Worm (Caenorhabditis elegans) whole organism, L4 larva: ENCODE results near the gene fbxb-42.
"Not testable (repeated sequence)": the region's sequence is repeated elsewhere in the genome, so short reads cannot be mapped to it uniquely, and the experiment has no call there.

Experiments used
- F49E8.2 ChIP-seq: sonication (generic microtip); optimal IDR thresholded peaks from 2 replicates; lab custom pipeline; 2016; ENCODE audit warnings: missing compliant biosample characterization, mild to moderate bottlenecking, missing genetic modification characterization, borderline replicate concordance
- aha-1 ChIP-seq: fragments of 150-350 bp; peaks from one replicate; lab custom pipeline; 2014; ENCODE audit warnings: missing biosample characterization, missing genetic modification characterization
- attf-4 ChIP-seq: sonication (generic microtip); optimal IDR thresholded peaks from 3 replicates; lab custom pipeline; 2017; ENCODE audit warnings: missing biosample characterization, missing genetic modification characterization
- ceh-28 ChIP-seq: fragments of 150-350 bp; optimal IDR thresholded peaks from 2 replicates; lab custom pipeline; 2014; ENCODE audit warnings: missing biosample characterization, missing genetic modification reagents, missing genetic modification characterization
- ceh-32 ChIP-seq: sonication (generic microtip); optimal IDR thresholded peaks from 2 replicates; lab custom pipeline; 2016; ENCODE audit warnings: mild to moderate bottlenecking, missing genetic modification characterization, missing compliant biosample characterization; ENCODE audit not compliant: poor library complexity
- ceh-82 ChIP-seq: sonication (generic microtip); optimal IDR thresholded peaks from 2 replicates; lab custom pipeline; 2017; ENCODE audit warnings: missing biosample characterization, missing genetic modification characterization
- ces-1 ChIP-seq: fragments of 150-350 bp; sonication (generic microtip); optimal IDR thresholded peaks from 4 replicates; lab custom pipeline; 2014; ENCODE audit warnings: missing biosample characterization, missing genetic modification reagents, missing genetic modification characterization
- daf-8 ChIP-seq: fragments of 200-800 bp; sonication (Bioruptor generic); IDR thresholded peaks from 2 replicates; pipeline ENCODE4 v1.3.6; 2022; ENCODE audit warnings: missing genetic modification characterization, missing compliant biosample characterization
- dmd-6 ChIP-seq: fragments of 200-800 bp; sonication (Bioruptor generic); IDR thresholded peaks from 2 replicates; pipeline ENCODE4 v1.3.6; 2022; ENCODE audit warnings: missing genetic modification reagents, missing genetic modification characterization, missing compliant biosample characterization
- dmd-9 ChIP-seq: fragments of 200-800 bp; sonication (Bioruptor generic); IDR thresholded peaks from 2 replicates; pipeline ENCODE4 v1.3.6; 2022; ENCODE audit warnings: missing genetic modification reagents, missing genetic modification characterization, missing compliant biosample characterization
- dve-1 ChIP-seq: sonication (generic microtip); optimal IDR thresholded peaks from 2 replicates; lab custom pipeline; 2017; ENCODE audit warnings: antibody characterized with exemption, mild to moderate bottlenecking, missing genetic modification characterization, missing compliant biosample characterization; ENCODE audit not compliant: insufficient read depth
- egl-43 ChIP-seq: fragments of 200-800 bp; sonication (Bioruptor generic); IDR thresholded peaks from 2 replicates; pipeline ENCODE4 v1.3.6; 2022; ENCODE audit warnings: missing genetic modification reagents, missing genetic modification characterization, missing compliant biosample characterization
- hif-1 ChIP-seq, 2 experiments: sonication (generic microtip); optimal IDR thresholded peaks; 2 replicates each; lab custom pipeline; 2016 to 2017; ENCODE audit warnings: missing compliant biosample characterization in 2 of 2, missing genetic modification characterization in 2 of 2, missing genetic modification reagents in 2 of 2, missing genotype in 2 of 2, mild to moderate bottlenecking in 1 of 2
- hlh-11 ChIP-seq: fragments of 200-800 bp; sonication (Bioruptor generic); optimal IDR thresholded peaks from 2 replicates; lab custom pipeline; 2018; ENCODE audit warnings: mild to moderate bottlenecking, missing genetic modification characterization, missing compliant biosample characterization
- hlh-30 ChIP-seq: sonication (generic microtip); optimal IDR thresholded peaks from 2 replicates; lab custom pipeline; 2017; ENCODE audit warnings: antibody characterized with exemption, mild to moderate bottlenecking, missing genetic modification characterization, missing compliant biosample characterization; ENCODE audit not compliant: insufficient read depth
- lin-13 ChIP-seq: fragments of 150-350 bp; optimal IDR thresholded peaks from 2 replicates; lab custom pipeline; 2014; ENCODE audit warnings: missing biosample characterization, missing genetic modification reagents, missing genetic modification characterization
- lin-29 ChIP-seq: fragments of 200-800 bp; sonication (Bioruptor generic); IDR thresholded peaks from 2 replicates; pipeline ENCODE4 v1.3.6; 2022; ENCODE audit warnings: missing genetic modification reagents, missing genetic modification characterization, missing compliant biosample characterization
- lin-39 ChIP-seq: fragments of 150-350 bp; optimal IDR thresholded peaks from 2 replicates; lab custom pipeline; 2014; ENCODE audit warnings: missing biosample characterization, missing genetic modification reagents, missing genetic modification characterization
- mdl-1 ChIP-seq, 2 experiments: fragments of 150-350 bp in 1 of 2; sonication (generic microtip) in 1 of 2; optimal IDR thresholded peaks; 2 replicates each; lab custom pipeline; 2014 to 2017; ENCODE audit warnings: missing biosample characterization in 2 of 2, missing genetic modification characterization in 2 of 2
- mxl-3 ChIP-seq: fragments of 200-800 bp; sonication (Bioruptor generic); optimal IDR thresholded peaks from 2 replicates; lab custom pipeline; 2018; ENCODE audit warnings: mild to moderate bottlenecking, missing genetic modification characterization, missing compliant biosample characterization
- nhr-111 ChIP-seq: fragments of 200-800 bp; sonication (Bioruptor generic); optimal IDR thresholded peaks from 2 replicates; lab custom pipeline; 2018; ENCODE audit warnings: mild to moderate bottlenecking, missing genetic modification characterization, missing compliant biosample characterization
- nhr-25 ChIP-seq: sonication (generic microtip); optimal IDR thresholded peaks from 2 replicates; lab custom pipeline; 2017; ENCODE audit warnings: missing genetic modification characterization, mild to moderate bottlenecking, missing compliant biosample characterization, antibody characterized with exemption, moderate library complexity, borderline replicate concordance; ENCODE audit not compliant: insufficient read depth
- saeg-2 ChIP-seq: fragments of 200-800 bp; sonication (Bioruptor generic); IDR thresholded peaks from 2 replicates; pipeline ENCODE4 v1.3.6; 2022; ENCODE audit warnings: missing genetic modification reagents, missing genetic modification characterization, missing compliant biosample characterization
- skn-1 ChIP-seq: fragments of 150-350 bp; optimal IDR thresholded peaks from 2 replicates; lab custom pipeline; 2014; ENCODE audit warnings: missing biosample characterization, missing genetic modification characterization
- snpc-4 ChIP-seq: fragments of 150-350 bp; optimal IDR thresholded peaks from 2 replicates; lab custom pipeline; 2014; ENCODE audit warnings: missing biosample characterization, missing genetic modification characterization
- unc-130 ChIP-seq: sonication (generic microtip); optimal IDR thresholded peaks from 2 replicates; lab custom pipeline; 2016; ENCODE audit warnings: missing genetic modification reagents, missing genetic modification characterization, missing compliant biosample characterization
- unc-62 ChIP-seq, 3 experiments: fragments of 150-350 bp in 1 of 3; sonication (generic microtip); optimal IDR thresholded peaks in 2 of 3; peaks in 1 of 3; 1 replicate in 1 of 3; 2 replicates in 2 of 3; lab custom pipeline; 2014 to 2017; ENCODE audit warnings: missing biosample characterization in 3 of 3, missing genetic modification characterization in 3 of 3, missing genetic modification reagents in 3 of 3, missing genotype in 1 of 3
- zfp-2 ChIP-seq: sonication (generic microtip); optimal IDR thresholded peaks from 2 replicates; lab custom pipeline; 2016; ENCODE audit warnings: mild to moderate bottlenecking, missing genetic modification characterization, missing compliant biosample characterization
- zfp-3 ChIP-seq: fragments of 200-800 bp; sonication (Bioruptor generic); conservative IDR thresholded peaks from 2 replicates; pipeline ENCODE4 v1.3.6; 2022; ENCODE audit warnings: missing genetic modification reagents, missing genetic modification characterization, missing compliant biosample characterization

The fbxb-42 gene

DNA sequence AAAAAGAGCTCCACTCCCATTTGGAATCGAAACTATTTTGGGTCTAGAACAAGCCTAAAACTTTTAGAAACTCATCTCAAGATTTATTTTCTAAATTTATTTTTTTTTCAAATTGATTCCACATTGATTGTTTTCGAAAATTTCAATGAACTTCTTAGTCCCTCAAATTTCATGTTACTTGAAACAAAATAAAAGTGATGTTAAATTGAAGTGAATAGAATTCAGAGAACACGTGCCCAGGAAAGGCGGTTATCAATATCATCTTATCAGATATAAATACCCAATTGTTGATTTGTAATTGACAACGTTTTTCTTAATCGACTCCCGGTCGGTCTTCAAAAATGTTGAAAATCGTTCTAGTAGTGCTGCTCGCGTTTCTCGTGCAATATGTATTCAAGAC lies 3.2 kb downstream of the fbxb-42 start, which contains the start of gene poml-4:
TSS of gene poml-4 (plus strand) at position 301 of the 400 bp plus-strand sequence.
- TF ChIP-seq ces-1 (GFP tag; lab: Kevin White, UChicago); mdl-1 (tag; optimal IDR thresholded peaks at IDR 0.05; lab: Kevin White, UChicago); dmd-6 (GFP tag; lab: Robert Waterston, UW): not testable (repeated sequence)

DNA sequence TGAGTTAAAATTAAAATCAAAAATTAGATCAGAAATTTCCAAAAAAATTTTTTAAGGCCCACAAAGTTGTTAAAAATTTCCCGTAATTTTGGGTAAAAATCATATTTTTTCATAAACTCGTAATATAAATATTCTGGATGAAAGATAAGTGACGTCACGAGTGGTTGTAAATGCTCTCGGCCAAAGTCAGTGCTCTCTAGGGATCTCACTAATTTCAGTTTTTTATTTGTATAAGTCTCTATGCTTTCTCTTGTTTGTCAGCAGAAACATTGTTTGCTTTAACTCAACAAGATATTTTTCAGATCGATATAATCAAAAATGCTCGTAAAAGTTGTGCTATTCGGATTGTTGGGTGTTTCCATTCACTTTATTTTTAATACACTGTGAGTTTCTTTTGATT lies 5.8 kb downstream of the fbxb-42 start, which contains the start of gene K05F6.4:
TSS of gene K05F6.4 (plus strand) at position 301 of the 400 bp plus-strand sequence.
- TF ChIP-seq snpc-4 (tag; lab: Kevin White, UChicago); skn-1 (tag; lab: Kevin White, UChicago); unc-62 (GFP tag; optimal IDR thresholded peaks at IDR 0.05 in 1 of 2; lab: Kevin White, UChicago); unc-62 (tag; optimal IDR thresholded peaks at IDR 0.05; lab: Kevin White, UChicago): not testable (repeated sequence)
- TF ChIP-seq, all 104 proteins: peak for 0; not testable (repeated sequence) for 104

DNA sequence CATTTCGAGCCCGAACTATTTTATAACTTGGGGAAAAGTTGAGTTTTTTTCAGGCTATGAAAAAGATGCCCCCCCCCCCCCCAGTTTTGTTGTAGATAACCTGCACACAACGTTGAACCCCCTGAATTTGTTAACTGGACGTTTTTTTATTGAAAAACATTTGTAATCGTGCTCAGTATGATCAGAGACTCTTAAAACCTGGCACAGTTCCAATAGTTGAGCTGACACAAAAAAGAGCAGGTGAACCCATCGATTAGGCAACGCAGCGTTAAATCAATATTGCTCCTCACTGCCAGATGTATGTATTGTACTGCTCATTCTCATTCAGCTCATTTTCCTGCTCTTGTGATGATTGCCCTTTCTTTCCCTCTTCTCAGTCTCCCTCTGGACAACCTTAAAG lies 8.2 kb downstream of the fbxb-42 start, which contains the start of gene K05F6.12:
TSS of gene K05F6.12 (plus strand) at position 301 of the 400 bp plus-strand sequence.
- peak in 1 of 2 experiments; percentile 33 for TF ChIP-seq unc-62 (GFP tag; optimal IDR thresholded peaks at IDR 0.05 in 1 of 2; lab: Kevin White, UChicago)
- no peak for TF ChIP-seq unc-62 (tag; optimal IDR thresholded peaks at IDR 0.05; lab: Kevin White, UChicago)
- TF ChIP-seq nhr-111: no peak

DNA sequence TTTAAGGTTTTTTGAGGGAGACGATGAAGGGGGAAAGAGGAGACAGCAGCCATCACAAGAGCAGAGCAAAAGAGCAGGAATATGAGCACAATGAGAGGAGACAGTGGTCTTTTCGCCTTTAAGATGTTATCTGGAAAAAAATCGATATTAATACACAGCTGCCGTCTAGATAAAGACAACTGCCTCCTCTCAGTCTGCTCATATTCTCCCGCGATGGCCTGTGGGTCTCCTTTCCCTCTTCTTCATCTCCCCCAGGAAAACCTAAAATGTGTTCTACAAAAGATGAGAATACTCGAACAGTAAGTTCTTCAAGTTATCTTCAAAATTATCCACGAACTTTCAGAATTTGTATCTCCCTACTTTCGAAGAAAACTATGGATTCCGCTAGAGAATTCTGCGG lies 13.1 kb downstream of the fbxb-42 start, which contains the start of the genes fbxb-52 and fbxb-51:
TSS of gene fbxb-52 (minus strand) at position 101 of the 400 bp plus-strand sequence.
TSS of gene fbxb-51 (plus strand) at position 212 of the 400 bp plus-strand sequence.
- TF ChIP-seq aha-1: peak; percentile 19
- no peak for TF ChIP-seq ceh-82 (tag; lab: Kevin White, UChicago)

DNA sequence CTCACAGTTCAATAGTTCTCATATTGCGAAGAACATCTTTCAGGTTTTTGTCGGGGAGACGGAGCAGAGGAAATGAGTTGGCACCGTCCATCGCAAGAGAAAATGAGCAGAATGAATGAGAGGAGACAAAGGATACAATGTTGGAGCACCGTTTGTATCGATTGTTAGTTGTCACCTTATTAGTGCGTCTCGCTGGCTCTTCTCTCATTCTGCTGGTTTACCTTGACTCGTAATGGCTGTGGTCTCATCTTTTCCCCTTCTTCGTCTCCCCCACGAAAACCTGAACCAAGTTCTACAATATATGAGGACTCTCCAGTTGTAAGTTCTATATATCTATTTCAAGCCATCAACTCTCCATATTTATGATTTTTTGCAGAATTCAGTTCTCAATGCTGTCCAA lies 18.8 kb downstream of the fbxb-42 start, which contains the start of the genes fbxb-54 and fbxb-50:
TSS of gene fbxb-54 (minus strand) at position 101 of the 400 bp plus-strand sequence.
TSS of gene fbxb-50 (plus strand) at position 227 of the 400 bp plus-strand sequence.
- not testable (repeated sequence) for TF ChIP-seq zfp-2; hlh-11 (tag; lab: Kevin White, UChicago); mxl-3
- TF ChIP-seq, all 104 proteins: peak for 0; not testable (repeated sequence) for 104

DNA sequence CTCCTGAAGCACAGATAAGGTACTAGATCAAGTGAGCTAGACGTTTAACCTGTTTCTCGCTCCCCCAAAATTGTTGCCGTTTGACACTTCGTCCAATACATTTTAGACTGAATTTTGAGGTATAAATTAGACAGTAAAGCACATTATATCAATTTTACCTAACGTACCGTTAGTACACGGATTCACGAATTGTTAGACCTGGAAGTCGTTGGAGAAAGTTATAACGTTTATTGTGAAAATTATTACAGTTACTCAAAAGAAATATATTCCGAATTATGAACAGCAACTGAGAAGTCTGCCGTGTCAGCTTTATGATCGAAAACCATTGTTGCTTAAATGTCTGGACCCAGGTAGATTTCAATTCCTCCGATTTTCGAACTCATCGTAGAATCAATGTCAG lies 23.4 kb downstream of the fbxb-42 start:
- TF ChIP-seq hif-1 (tag; optimal IDR thresholded peaks at IDR 0.05; lab: Kevin White, UChicago) (no peak), unc-130 (GFP tag; lab: Kevin White, UChicago) (no peak), daf-8 (GFP tag; lab: Robert Waterston, UW) (no peak), unc-62 (GFP tag; optimal IDR thresholded peaks at IDR 0.05 in 1 of 2; lab: Kevin White, UChicago) (peak in 1 of 2 experiments; percentile 41), unc-62 (tag; optimal IDR thresholded peaks at IDR 0.05; lab: Kevin White, UChicago) (no peak), egl-43 (GFP tag; lab: Robert Waterston, UW) (no peak), nhr-25 (tag; lab: Kevin White, UChicago) (no peak), lin-39 (tag; lab: Kevin White, UChicago) (no peak), saeg-2 (GFP tag; lab: Robert Waterston, UW) (no peak)
- TF ChIP-seq, all 104 proteins: peak for 1

DNA sequence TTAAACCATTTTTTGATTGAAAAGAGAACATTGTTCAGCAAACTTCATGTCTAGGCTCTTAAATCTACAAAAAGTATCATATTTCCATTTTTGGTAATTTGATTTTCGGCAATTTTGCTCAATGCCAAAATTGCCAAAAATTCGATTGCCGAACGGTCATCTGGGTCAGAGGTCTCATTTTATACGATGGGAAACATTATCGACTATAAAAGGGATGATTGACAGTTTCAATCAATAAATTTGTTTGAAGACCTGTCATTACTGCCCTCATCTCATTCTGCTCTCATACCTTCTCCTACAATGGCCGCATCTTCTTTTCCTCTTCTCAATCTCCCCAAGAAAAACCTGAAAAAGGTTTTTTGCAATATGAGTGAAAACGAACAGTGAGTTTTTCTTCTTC lies 24.4 kb downstream of the fbxb-42 start, which contains the start of gene K05F6.14:
TSS of gene K05F6.14 (plus strand) at position 301 of the 400 bp plus-strand sequence.
- no peak for TF ChIP-seq lin-13 (GFP tag; lab: Kevin White, UChicago)
- TF ChIP-seq nhr-111: no peak
- no peak for TF ChIP-seq ceh-28 (tag; lab: Kevin White, UChicago)
- TF ChIP-seq attf-4 (tag; lab: Kevin White, UChicago): no peak
- TF ChIP-seq lin-29: no peak
- no peak for TF ChIP-seq F49E8.2
- TF ChIP-seq dmd-9 (GFP tag; lab: Robert Waterston, UW): no peak
- no peak for TF ChIP-seq dve-1
- TF ChIP-seq zfp-3 (GFP tag; lab: Robert Waterston, UW): no peak
- no peak for TF ChIP-seq dmd-6 (GFP tag; lab: Robert Waterston, UW)
- TF ChIP-seq hlh-30: no peak
- TF ChIP-seq mxl-3: no peak
- TF ChIP-seq ceh-32 (tag; lab: Kevin White, UChicago): no peak
